Worm (Caenorhabditis elegans): ENCODE measurements around the gene ndnf-1.

- TF ChIP-seq eyg-1 (tag; optimal IDR thresholded peaks at IDR 0.05) (no peak), fkh-10 (GFP tag; optimal IDR thresholded peaks at IDR 0.05) (no peak), pros-1 (tag; optimal IDR thresholded peaks at IDR 0.05) (no peak), nfya-1 (tag; optimal IDR thresholded peaks at IDR 0.05) (no peak), pqm-1 (tag; optimal IDR thresholded peaks at IDR 0.05) (no peak), fkh-6 (tag; optimal IDR thresholded peaks at IDR 0.05) (no peak), ama-1 (optimal IDR thresholded peaks at IDR 0.05) (no peak), che-1 (tag; optimal IDR thresholded peaks at IDR 0.05) (no peak), hlh-13 (GFP tag; optimal IDR thresholded peaks at IDR 0.05) (no peak), unc-86 (tag; optimal IDR thresholded peaks at IDR 0.05) (no peak), nhr-232 (tag; optimal IDR thresholded peaks at IDR 0.05) (no peak)
These were observed 33.4 kb downstream of the ndnf-1 start, which contains the start of gene Y54G2A.26 for ce11 chrIV:2995372-2995771.
